Worm (Caenorhabditis elegans) whole organism, late embryonic: ENCODE results near the gene B0391.14.

Experiments
- ama-1 ChIP-seq: fragments of 150-350 bp; optimal IDR thresholded peaks from 2 replicates; lab custom pipeline; 2014
- ceh-2 ChIP-seq: sonication (generic microtip); optimal IDR thresholded peaks from 2 replicates; lab custom pipeline; 2016; ENCODE audit warnings: missing genotype, missing genetic modification characterization, missing compliant biosample characterization
- hlh-6 ChIP-seq: sonication (generic microtip); optimal IDR thresholded peaks from 2 replicates; lab custom pipeline; 2016; ENCODE audit warnings: missing genotype, missing genetic modification characterization, missing compliant biosample characterization
- nfya-1 ChIP-seq: sonication (generic microtip); optimal IDR thresholded peaks from 2 replicates; lab custom pipeline; 2017; ENCODE audit warnings: missing genetic modification characterization, mild to moderate bottlenecking, missing compliant biosample characterization, antibody characterized with exemption, moderate library complexity
- pqm-1 ChIP-seq: sonication (generic microtip); optimal IDR thresholded peaks from 2 replicates; lab custom pipeline; 2016; ENCODE audit warnings: missing genetic modification characterization, missing compliant biosample characterization
- pros-1 ChIP-seq: fragments of 150-350 bp; optimal IDR thresholded peaks from 2 replicates; lab custom pipeline; 2014; ENCODE audit warnings: missing biosample characterization, missing genetic modification reagents, missing genetic modification characterization
- unc-55 ChIP-seq: sonication (generic microtip); optimal IDR thresholded peaks from 2 replicates; lab custom pipeline; 2017; ENCODE audit warnings: missing biosample characterization, missing genetic modification reagents, missing genetic modification characterization
- unc-86 ChIP-seq: sonication (generic microtip); optimal IDR thresholded peaks from 2 replicates; lab custom pipeline; 2016; ENCODE audit warnings: missing genetic modification characterization, missing compliant biosample characterization

DNA sequence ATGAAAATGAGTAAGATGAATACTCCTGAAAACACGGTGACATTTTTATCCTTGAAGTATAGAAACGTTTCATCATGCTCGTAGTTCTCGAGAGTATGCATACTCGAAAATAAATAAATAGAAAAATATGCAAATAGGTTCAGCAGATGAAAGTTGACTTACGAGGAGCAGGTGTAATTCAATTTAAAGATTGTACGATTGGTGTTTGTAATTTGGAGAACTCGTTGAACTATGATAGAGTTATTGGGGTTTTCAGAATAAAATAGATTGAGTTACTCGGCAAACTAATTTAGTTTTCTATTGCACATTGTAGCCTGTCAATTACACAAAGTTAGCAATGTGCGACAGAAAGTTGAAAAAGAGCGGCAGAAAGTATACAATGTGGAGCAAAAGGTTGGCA, 39.2 kb upstream of the B0391.14 start, which contains the start of gene srz-44:
- no peak for TF ChIP-seq unc-86 (tag; lab: Kevin White, UChicago)
- TF ChIP-seq hlh-6 (tag; lab: Kevin White, UChicago) = no peak
- no peak for TF ChIP-seq ceh-2 (tag; lab: Kevin White, UChicago)
- TF ChIP-seq pqm-1 (tag; lab: Kevin White, UChicago) = no peak
- TF ChIP-seq ama-1 (lab: Kevin White, UChicago) = no peak
- no peak for TF ChIP-seq nfya-1 (tag; lab: Kevin White, UChicago)
- TF ChIP-seq unc-55 = no peak
- TF ChIP-seq pros-1 (tag; lab: Kevin White, UChicago) = no peak
